Worm (Caenorhabditis elegans) whole organism, young adult: ENCODE measurements around the gene phb-2.

ENCODE experiments used
- B0261.1 ChIP-seq: sonication (generic microtip); optimal IDR thresholded peaks from 2 replicates; lab custom pipeline; 2016; ENCODE audit warnings: mild to moderate bottlenecking, missing genetic modification characterization, moderate library complexity, missing compliant biosample characterization
- B0336.3 ChIP-seq: fragments of 200-800 bp; sonication (Bioruptor generic); IDR thresholded peaks from 2 replicates; pipeline ENCODE4 v1.3.6; 2022; ENCODE audit warnings: missing genetic modification characterization, missing compliant biosample characterization
- T26A5.8 ChIP-seq: sonication (generic microtip); optimal IDR thresholded peaks from 2 replicates; lab custom pipeline; 2016; ENCODE audit warnings: missing genetic modification characterization, missing compliant biosample characterization
- Y53F4B.3 ChIP-seq: fragments of 200-800 bp; sonication (Bioruptor generic); IDR thresholded peaks from 2 replicates; pipeline ENCODE4 v1.3.6; 2022; ENCODE audit warnings: missing genetic modification reagents, missing genetic modification characterization, missing compliant biosample characterization
- akir-1 ChIP-seq: fragments of 200-800 bp; sonication (Bioruptor generic); optimal IDR thresholded peaks from 2 replicates; lab custom pipeline; 2018; ENCODE audit warnings: mild to moderate bottlenecking, missing genetic modification characterization, moderate library complexity, missing compliant biosample characterization
- aptf-2 ChIP-seq: fragments of 200-800 bp; sonication (Bioruptor generic); conservative IDR thresholded peaks from 2 replicates; pipeline ENCODE4 v1.3.6; 2022; ENCODE audit warnings: missing genetic modification reagents, missing genetic modification characterization, missing compliant biosample characterization
- aptf-3 ChIP-seq: fragments of 200-800 bp; sonication (Bioruptor generic); IDR thresholded peaks from 2 replicates; pipeline ENCODE4 v1.3.6; 2022; ENCODE audit warnings: missing genetic modification characterization, missing compliant biosample characterization
- bed-1 ChIP-seq: fragments of 200-800 bp; sonication (Bioruptor generic); IDR thresholded peaks from 2 replicates; pipeline ENCODE4 v1.3.6; 2022; ENCODE audit warnings: missing genetic modification reagents, missing genetic modification characterization, missing compliant biosample characterization
- cebp-1 ChIP-seq, 2 experiments: fragments of 200-800 bp in 1 of 2; sonication (Bioruptor generic) in 1 of 2; sonication (generic microtip) in 1 of 2; IDR thresholded peaks in 1 of 2; optimal IDR thresholded peaks in 1 of 2; 2 replicates each; pipeline versions ENCODE4 v1.3.6 to Lab custom; 2017 to 2022; ENCODE audit warnings: missing compliant biosample characterization in 2 of 2, missing genetic modification characterization in 2 of 2, mild to moderate bottlenecking in 1 of 2, missing genetic modification reagents in 1 of 2, moderate library complexity in 1 of 2
- cebp-2 ChIP-seq: fragments of 200-800 bp; sonication (Bioruptor generic); IDR thresholded peaks from 2 replicates; pipeline ENCODE4 v1.3.6; 2022; ENCODE audit warnings: missing genetic modification characterization, missing compliant biosample characterization
- ceh-58 ChIP-seq: fragments of 200-800 bp; sonication (Bioruptor generic); IDR thresholded peaks from 2 replicates; pipeline ENCODE4 v1.3.6; 2022; ENCODE audit warnings: missing genetic modification characterization, missing compliant biosample characterization
- ceh-79 ChIP-seq: sonication (generic microtip); optimal IDR thresholded peaks from 2 replicates; lab custom pipeline; 2017; ENCODE audit warnings: mild to moderate bottlenecking, missing genetic modification characterization, missing compliant biosample characterization
- ceh-91 ChIP-seq: fragments of 200-800 bp; sonication (Bioruptor generic); IDR thresholded peaks from 2 replicates; pipeline ENCODE4 v1.3.6; 2022; ENCODE audit warnings: missing genetic modification reagents, missing genetic modification characterization, missing compliant biosample characterization
- dox-1 ChIP-seq: fragments of 200-800 bp; sonication (Bioruptor generic); IDR thresholded peaks from 2 replicates; pipeline ENCODE4 v1.3.6; 2022; ENCODE audit warnings: missing genetic modification reagents, missing genetic modification characterization, missing compliant biosample characterization
- dpl-1 ChIP-seq: fragments of 150-350 bp; optimal IDR thresholded peaks from 2 replicates; lab custom pipeline; 2014; ENCODE audit warnings: missing biosample characterization, missing genetic modification reagents, missing genetic modification characterization
- egl-44 ChIP-seq: fragments of 200-800 bp; sonication (Bioruptor generic); IDR thresholded peaks from 2 replicates; pipeline ENCODE4 v1.3.6; 2022; ENCODE audit warnings: missing genetic modification reagents, missing genetic modification characterization, missing compliant biosample characterization
- ets-4 ChIP-seq: fragments of 200-800 bp; sonication (Bioruptor generic); optimal IDR thresholded peaks from 2 replicates; lab custom pipeline; 2018; ENCODE audit warnings: mild to moderate bottlenecking, missing genetic modification characterization, missing compliant biosample characterization
- hlh-26 ChIP-seq: fragments of 200-800 bp; sonication (Bioruptor generic); conservative IDR thresholded peaks from 2 replicates; pipeline ENCODE4 v1.3.6; 2022; ENCODE audit warnings: missing genetic modification reagents, missing genetic modification characterization, missing compliant biosample characterization
- hmg-1.2 ChIP-seq: fragments of 200-800 bp; sonication (Bioruptor generic); IDR thresholded peaks from 2 replicates; pipeline ENCODE4 v1.3.6; 2022; ENCODE audit warnings: missing genetic modification reagents, missing genetic modification characterization, missing compliant biosample characterization
- hsf-1 ChIP-seq: fragments of 200-800 bp; sonication (Bioruptor generic); IDR thresholded peaks from 2 replicates; pipeline ENCODE4 v1.3.6; 2022; ENCODE audit warnings: missing genetic modification reagents, missing genetic modification characterization, missing compliant biosample characterization
- mcd-1 ChIP-seq: fragments of 200-800 bp; sonication (Bioruptor generic); IDR thresholded peaks from 2 replicates; pipeline ENCODE4 v1.3.6; 2022; ENCODE audit warnings: missing genetic modification reagents, missing genetic modification characterization, missing compliant biosample characterization
- mxl-1 ChIP-seq: sonication (generic microtip); optimal IDR thresholded peaks from 2 replicates; lab custom pipeline; 2016; ENCODE audit warnings: missing genetic modification characterization, missing compliant biosample characterization
- nhr-120 ChIP-seq: fragments of 200-800 bp; sonication (Bioruptor generic); IDR thresholded peaks from 2 replicates; pipeline ENCODE4 v1.3.6; 2022; ENCODE audit warnings: missing genetic modification characterization, missing compliant biosample characterization
- nhr-80 ChIP-seq: sonication (generic microtip); optimal IDR thresholded peaks from 2 replicates; lab custom pipeline; 2016; ENCODE audit warnings: missing genetic modification characterization, missing compliant biosample characterization
- nhr-90 ChIP-seq: sonication (generic microtip); optimal IDR thresholded peaks from 2 replicates; lab custom pipeline; 2016; ENCODE audit warnings: missing genotype, mild to moderate bottlenecking, missing genetic modification characterization, missing compliant biosample characterization
- pha-4 ChIP-seq: fragments of 150-350 bp; sonication (generic microtip); optimal IDR thresholded peaks from 2 replicates; lab custom pipeline; 2014; ENCODE audit warnings: missing biosample characterization, missing genetic modification reagents, missing genetic modification characterization
- repo-1 ChIP-seq: sonication (generic microtip); optimal IDR thresholded peaks from 2 replicates; lab custom pipeline; 2017; ENCODE audit warnings: mild to moderate bottlenecking, missing genetic modification characterization, missing compliant biosample characterization
- sea-2 ChIP-seq: fragments of 200-800 bp; sonication (Bioruptor generic); IDR thresholded peaks from 2 replicates; pipeline ENCODE4 v1.3.6; 2022; ENCODE audit warnings: missing genetic modification characterization, missing compliant biosample characterization
- snpc-3.4 ChIP-seq: sonication (generic microtip); optimal IDR thresholded peaks from 2 replicates; lab custom pipeline; 2017; ENCODE audit warnings: missing genetic modification characterization, mild to moderate bottlenecking, missing compliant biosample characterization, antibody characterized with exemption, moderate library complexity, missing genotype, missing genetic modification reagents
- snpc-4 ChIP-seq, 5 experiments: fragments of 150-350 bp in 1 of 5; sonication (generic microtip) in 4 of 5; optimal IDR thresholded peaks; 2 replicates each; lab custom pipeline; 2014 to 2018; ENCODE audit warnings: missing genetic modification characterization in 5 of 5, missing biosample characterization in 3 of 5, antibody characterized with exemption in 2 of 5, mild to moderate bottlenecking in 2 of 5, missing compliant biosample characterization in 2 of 5, missing genotype in 2 of 5, moderate library complexity in 2 of 5, missing genetic modification reagents in 1 of 5
- somi-1 ChIP-seq: fragments of 200-800 bp; sonication (Bioruptor generic); optimal IDR thresholded peaks from 2 replicates; lab custom pipeline; 2018; ENCODE audit warnings: mild to moderate bottlenecking, missing genetic modification characterization, missing compliant biosample characterization
- tlf-1 ChIP-seq: fragments of 200-800 bp; sonication (Bioruptor generic); optimal IDR thresholded peaks from 2 replicates; lab custom pipeline; 2018; ENCODE audit warnings: mild to moderate bottlenecking, missing genetic modification characterization, missing compliant biosample characterization
- unc-130 ChIP-seq: sonication (generic microtip); optimal IDR thresholded peaks from 2 replicates; lab custom pipeline; 2016; ENCODE audit warnings: missing genetic modification reagents, missing genetic modification characterization, missing compliant biosample characterization
- ztf-22 ChIP-seq: fragments of 200-800 bp; sonication (Bioruptor generic); optimal IDR thresholded peaks from 2 replicates; lab custom pipeline; 2018; ENCODE audit warnings: mild to moderate bottlenecking, missing genetic modification characterization, moderate library complexity, missing compliant biosample characterization

The phb-2 gene

ce11 chrII:6281002-6281401 lies 29.8 kb downstream of the phb-2 start, which contains the start of gene scly-1:
Gene scly-1 (minus strand): TSS chrII:6281102.
- TF ChIP-seq pha-4 (tag; lab: Kevin White, UChicago) (no peak), T26A5.8 (tag; lab: Kevin White, UChicago) (no peak), mxl-1 (no peak), unc-130 (GFP tag; lab: Kevin White, UChicago) (no peak), tlf-1 (GFP tag; lab: Kevin White, UChicago) (no peak), ceh-79 (tag; lab: Kevin White, UChicago) (no peak), dpl-1 (GFP tag; lab: Kevin White, UChicago) (no peak), bed-1 (GFP tag; lab: Robert Waterston, UW) (no peak), sea-2 (GFP tag; lab: Robert Waterston, UW) (no peak), aptf-3 (no peak), egl-44 (GFP tag; lab: Robert Waterston, UW) (no peak), ets-4 (GFP tag; lab: Kevin White, UChicago) (no peak), repo-1 (no peak), mcd-1 (GFP tag; lab: Robert Waterston, UW) (no peak), nhr-90 (tag; lab: Kevin White, UChicago) (no peak), ztf-22 (GFP tag; lab: Kevin White, UChicago) (no peak), nhr-120 (GFP tag; lab: Robert Waterston, UW) (no peak), B0261.1 (tag; lab: Kevin White, UChicago) (no peak), ceh-58 (GFP tag; lab: Robert Waterston, UW) (no peak)

ce11 chrII:6281903-6282302 lies 30.7 kb downstream of the phb-2 start:
- TF ChIP-seq B0261.1 (tag; lab: Kevin White, UChicago) (no peak), nhr-80 (tag; lab: Kevin White, UChicago) (peak; percentile 13), cebp-2 (GFP tag; lab: Robert Waterston, UW) (no peak), Y53F4B.3 (no peak), snpc-4 (GFP tag; optimal IDR thresholded peaks at IDR 0.05; lab: Kevin White, UChicago) (no peak), snpc-4 (tag; optimal IDR thresholded peaks at IDR 0.05; lab: Kevin White, UChicago) (no peak), somi-1 (GFP tag; lab: Kevin White, UChicago) (no peak), cebp-1 (GFP tag; IDR thresholded peaks at IDR 0.05; lab: Robert Waterston, UW) (no peak), cebp-1 (tag; optimal IDR thresholded peaks at IDR 0.05; lab: Kevin White, UChicago) (no peak)

- no peak for TF ChIP-seq ceh-91 (GFP tag; lab: Robert Waterston, UW)
- no peak for TF ChIP-seq aptf-2 (GFP tag; lab: Robert Waterston, UW)
- no peak for TF ChIP-seq hsf-1 (GFP tag; lab: Robert Waterston, UW)
- peak; percentile 51 for TF ChIP-seq nhr-80 (tag; lab: Kevin White, UChicago)
Measured at ce11 chrII:6283074-6283473, 31.9 kb downstream of the phb-2 start, which contains the start of gene F13H8.1. Gene F13H8.1 (plus strand): TSS chrII:6283384.

- no peak for TF ChIP-seq unc-130 (GFP tag; lab: Kevin White, UChicago)
- TF ChIP-seq B0336.3 (GFP tag; lab: Robert Waterston, UW) = no peak
- no peak for TF ChIP-seq akir-1 (GFP tag; lab: Kevin White, UChicago)
- no peak for TF ChIP-seq hmg-1.2
- no peak for TF ChIP-seq hlh-26 (GFP tag; lab: Robert Waterston, UW)
- TF ChIP-seq dox-1 (GFP tag; lab: Robert Waterston, UW) = no peak
- TF ChIP-seq snpc-3.4 (tag; lab: Kevin White, UChicago) = no peak
Measured at ce11 chrII:6286865-6287264, 35.7 kb downstream of the phb-2 start, which contains the start of gene F13H8.6. Gene F13H8.6 (minus strand): TSS chrII:6286965.
